Worm (Caenorhabditis elegans): ENCODE results near the gene srh-8.
A peak's percentile ranks its signal among the peaks of the same experiment; 100 is the strongest.

The srh-8 gene

DNA sequence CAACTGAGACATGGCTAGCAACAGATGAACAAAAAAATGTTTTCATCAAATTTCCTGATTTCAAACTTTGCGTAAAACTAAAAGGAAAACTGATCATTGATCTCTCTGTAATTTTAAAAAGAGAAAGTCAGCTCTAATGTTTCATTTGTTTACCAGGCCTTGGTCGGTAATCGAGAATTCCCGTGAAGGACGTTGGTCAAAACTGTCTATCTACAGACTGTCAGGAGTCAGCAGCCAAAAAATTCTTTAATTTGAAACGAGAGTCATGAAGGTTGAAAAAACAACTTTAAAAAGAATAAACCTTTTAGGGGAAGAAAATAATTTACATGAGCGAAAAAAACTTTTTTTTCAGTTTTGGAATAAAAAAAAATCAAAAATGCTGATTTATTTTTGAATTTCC is 20.2 kb upstream of the srh-8 start:
- TF ChIP-seq cebp-2 (GFP tag; IDR thresholded peaks at IDR 0.05), result no peak
- TF ChIP-seq mcd-1 (GFP tag; IDR thresholded peaks at IDR 0.05), result no peak
- TF ChIP-seq hsf-1 (GFP tag; IDR thresholded peaks at IDR 0.05), result no peak

DNA sequence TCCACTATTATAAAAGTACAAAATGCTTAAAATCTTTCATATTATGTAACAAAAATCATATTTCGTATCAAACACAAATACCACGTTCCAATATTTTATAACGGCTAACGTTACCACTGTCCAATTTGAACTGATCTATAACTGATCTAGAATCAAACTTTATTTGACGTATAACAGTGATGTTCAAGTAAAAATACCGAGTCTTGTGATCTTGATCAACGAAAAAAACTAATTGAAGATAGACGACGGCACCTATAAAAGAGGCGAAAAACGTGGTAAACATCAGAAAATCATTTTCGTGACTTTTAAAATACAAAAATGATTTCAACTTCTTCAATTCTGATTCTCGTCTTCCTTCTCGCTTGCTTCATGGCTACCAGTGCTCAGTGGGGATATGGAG is 17.7 kb upstream of the srh-8 start, which contains the start of gene nlp-28:
TSS of gene nlp-28 (plus strand) at position 285 of the 400 bp plus-strand sequence.
- TF ChIP-seq ama-1 (optimal IDR thresholded peaks at IDR 0.05), result peak; percentile 39
- no peak for TF ChIP-seq ama-1 (GFP tag; optimal IDR thresholded peaks at IDR 0.05)
- no peak for TF ChIP-seq snpc-1.3 (tag; optimal IDR thresholded peaks at IDR 0.05; ENCODE audit: insufficient read depth)

DNA sequence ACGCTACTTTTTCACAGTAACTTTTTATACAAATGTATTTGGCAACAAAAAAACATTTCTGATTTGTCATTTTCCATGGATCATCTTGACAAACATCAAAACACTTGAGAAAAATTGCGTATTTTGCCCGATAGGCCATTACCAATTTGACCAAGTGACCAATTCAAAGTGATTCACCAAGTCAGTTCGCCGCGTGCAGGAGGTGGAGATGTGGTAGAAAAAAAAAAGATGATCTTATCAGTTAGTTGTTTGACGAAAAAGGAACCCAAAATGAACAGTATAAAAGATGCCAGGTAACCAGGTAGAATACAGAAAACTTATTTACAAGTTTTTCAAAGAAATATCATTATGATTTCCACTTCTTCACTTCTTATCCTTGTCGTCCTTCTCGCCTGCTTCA is 16.2 kb upstream of the srh-8 start, which contains the start of gene nlp-27:
TSS of gene nlp-27 (plus strand) at position 309 of the 400 bp plus-strand sequence.
- TF ChIP-seq mel-28 (tag; optimal IDR thresholded peaks at IDR 0.05; ENCODE audit: borderline replicate concordance), result no peak
- no peak for TF ChIP-seq zfh-2 (GFP tag; conservative IDR thresholded peaks at IDR 0.05)
- TF ChIP-seq lsy-27 (tag; optimal IDR thresholded peaks at IDR 0.05; ENCODE audit: borderline replicate concordance, insufficient read depth), result no peak
- TF ChIP-seq lir-1 (GFP tag; conservative IDR thresholded peaks at IDR 0.05), result no peak
- no peak for TF ChIP-seq sptf-2 (GFP tag; optimal IDR thresholded peaks at IDR 0.05)
- no peak for TF ChIP-seq F52B5.7 (tag; optimal IDR thresholded peaks at IDR 0.05)
- no peak for TF ChIP-seq F49E8.2 (tag; optimal IDR thresholded peaks at IDR 0.05; ENCODE audit: insufficient read depth)
- TF ChIP-seq tbx-9 (tag; optimal IDR thresholded peaks at IDR 0.05; ENCODE audit: borderline replicate concordance), result no peak
- no peak for TF ChIP-seq snpc-1.1 (tag; optimal IDR thresholded peaks at IDR 0.05; ENCODE audit: insufficient read depth)
- TF ChIP-seq F23B12.7 (tag; optimal IDR thresholded peaks at IDR 0.05; ENCODE audit: insufficient read depth), result no peak
- TF ChIP-seq B0019.2 (GFP tag; conservative IDR thresholded peaks at IDR 0.05), result no peak
- TF ChIP-seq ceh-40 (GFP tag; IDR thresholded peaks at IDR 0.05), result no peak
- no peak for TF ChIP-seq let-526 (GFP tag; IDR thresholded peaks at IDR 0.05)

DNA sequence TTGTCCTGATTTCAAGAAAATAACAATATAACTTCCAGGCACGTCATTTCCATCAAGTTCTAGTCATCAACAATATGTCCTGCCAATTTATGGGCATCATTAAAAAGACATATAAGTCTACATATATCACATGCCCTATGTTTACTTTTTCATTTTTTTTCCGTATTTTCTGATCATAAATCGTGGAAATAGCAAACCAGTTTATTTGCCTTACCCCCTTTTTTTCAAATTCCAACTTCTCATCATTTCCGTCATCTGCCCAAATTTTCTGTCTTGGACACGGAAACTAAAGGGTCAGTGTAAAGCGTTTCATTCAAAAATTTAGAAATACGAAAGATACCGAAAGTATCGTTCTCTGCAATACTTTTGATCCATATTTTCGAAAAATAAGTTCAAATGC is 13.0 kb upstream of the srh-8 start:
- TF ChIP-seq zim-3 (tag; optimal IDR thresholded peaks at IDR 0.05) (no peak), hrde-1 (tag; optimal IDR thresholded peaks at IDR 0.05; ENCODE audit: borderline replicate concordance) (no peak), F22D6.2 (tag; optimal IDR thresholded peaks at IDR 0.05) (no peak)

DNA sequence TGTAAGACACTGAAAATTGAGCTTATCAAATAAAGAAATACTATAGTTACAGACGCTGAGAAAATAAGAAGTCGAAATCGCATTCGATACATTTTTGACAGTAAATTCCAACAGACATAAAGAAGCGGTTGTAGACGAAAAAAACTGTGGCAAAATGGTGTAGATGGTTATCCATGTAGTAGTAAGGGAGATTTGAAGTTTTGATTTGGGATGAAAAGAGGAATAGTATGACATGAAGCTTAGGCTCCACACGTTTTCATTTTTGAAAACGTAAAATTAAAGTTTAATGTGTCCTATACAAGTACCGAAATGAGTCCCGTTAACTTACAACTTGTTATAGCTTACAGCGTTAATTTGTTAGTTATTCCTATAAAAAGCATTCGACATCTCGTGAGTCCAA is 11.3 kb upstream of the srh-8 start, which contains the start of gene K09D9.9:
TSS of gene K09D9.9 (minus strand) at position 101 of the 400 bp plus-strand sequence.
- TF ChIP-seq nhr-80 (tag; optimal IDR thresholded peaks at IDR 0.05) (no peak), B0261.1 (tag; optimal IDR thresholded peaks at IDR 0.05) (no peak), lin-54 (GFP tag; optimal IDR thresholded peaks at IDR 0.05) (no peak), lin-26 (GFP tag; IDR thresholded peaks at IDR 0.05) (no peak), ceh-27 (GFP tag; optimal IDR thresholded peaks at IDR 0.05) (no peak), B0035.1 (tag; optimal IDR thresholded peaks at IDR 0.05) (no peak), ceh-91 (GFP tag; IDR thresholded peaks at IDR 0.05) (no peak), madf-3 (GFP tag; IDR thresholded peaks at IDR 0.05) (no peak), Y56A3A.18 (GFP tag; IDR thresholded peaks at IDR 0.05) (no peak), pha-4 (tag; optimal IDR thresholded peaks at IDR 0.05) (no peak), Y53F4B.3 (GFP tag; IDR thresholded peaks at IDR 0.05) (no peak), madf-8 (GFP tag; conservative IDR thresholded peaks at IDR 0.05) (no peak), chd-7 (tag; optimal IDR thresholded peaks at IDR 0.05) (no peak), ccch-3 (GFP tag; optimal IDR thresholded peaks at IDR 0.05) (no peak), lag-1 (GFP tag; IDR thresholded peaks at IDR 0.05) (no peak), xnd-1 (tag; optimal IDR thresholded peaks at IDR 0.05) (no peak)
